Worm (Caenorhabditis elegans) whole organism, early embryonic: ENCODE results near the gene acs-19.

Source experiments
- F13C5.2 ChIP-seq: sonication (generic microtip); optimal IDR thresholded peaks from 2 replicates; lab custom pipeline; 2017; ENCODE audit warnings: mild to moderate bottlenecking, missing genetic modification characterization, inconsistent platforms, missing compliant biosample characterization
- ama-1 ChIP-seq: fragments of 150-350 bp; optimal IDR thresholded peaks from 2 replicates; lab custom pipeline; 2014
- flt-1 ChIP-seq: fragments of 200-800 bp; sonication (Bioruptor generic); IDR thresholded peaks from 2 replicates; pipeline ENCODE4 v1.3.6; 2022; ENCODE audit warnings: missing genetic modification characterization, missing compliant biosample characterization
- scrt-1 ChIP-seq: fragments of 200-800 bp; sonication (Bioruptor generic); IDR thresholded peaks from 2 replicates; pipeline ENCODE4 v1.3.6; 2022; ENCODE audit warnings: missing genetic modification characterization, missing compliant biosample characterization

DNA sequence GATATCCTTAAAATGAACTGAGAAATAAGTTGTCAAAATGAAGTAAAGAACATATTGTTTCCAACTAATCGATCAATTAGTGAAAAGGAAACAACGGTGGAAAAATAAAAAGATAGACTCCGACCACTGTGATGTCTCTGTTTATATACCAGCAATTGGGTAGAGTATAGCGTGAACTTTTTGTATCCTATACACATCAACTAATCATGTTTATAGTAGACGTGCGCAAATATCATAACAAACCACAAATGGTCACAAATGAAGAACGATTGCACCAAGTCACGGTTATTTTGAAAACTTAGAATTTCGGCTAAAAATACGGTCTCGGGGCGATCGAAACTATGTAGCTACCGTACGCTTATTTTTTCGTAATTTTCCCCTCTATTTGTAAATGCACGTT is 24.7 kb upstream of the acs-19 start, which contains the start of gene cyp-25A3:
- TF ChIP-seq scrt-1 (GFP tag; lab: Robert Waterston, UW) (no peak), flt-1 (GFP tag; lab: Robert Waterston, UW) (no peak), F13C5.2 (no peak), ama-1 (lab: Kevin White, UChicago) (no peak)
